Fruit fly (Drosophila melanogaster): ENCODE results near the gene CG1316.

Gene CG1316

DNA sequence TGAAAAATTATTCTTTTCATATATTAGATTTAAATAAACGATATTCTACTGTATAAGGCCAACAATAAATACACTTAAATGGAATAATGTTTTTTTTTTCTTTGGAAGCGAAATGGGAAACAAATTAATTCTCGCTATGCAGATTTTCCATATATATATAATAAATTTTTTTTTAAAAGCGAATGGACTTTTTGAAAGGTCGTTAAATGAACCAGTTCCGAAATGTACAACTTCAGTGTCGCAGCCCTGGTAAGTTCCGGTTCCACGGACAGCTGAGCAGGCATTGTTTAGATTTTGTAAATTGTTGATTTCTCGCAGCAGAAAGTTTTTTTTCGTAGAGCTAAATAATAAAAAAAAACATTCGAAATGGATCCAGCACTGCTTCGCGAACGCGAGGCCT lies 3.1 kb downstream of the CG1316 start, which contains the start of gene TfIIEbeta (continued):
- peak; percentile 23 for TF ChIP-seq ind (GFP tag; optimal IDR thresholded peaks at IDR 0.05)
- no peak for TF ChIP-seq CG6689 (GFP tag; IDR thresholded peaks at IDR 0.05)
- TF ChIP-seq Asciz (GFP tag; optimal IDR thresholded peaks at IDR 0.05), result peak; percentile 28
- TF ChIP-seq CG3995 (GFP tag; optimal IDR thresholded peaks at IDR 0.05), result no peak
- TF ChIP-seq B-H2 (GFP tag; optimal IDR thresholded peaks at IDR 0.05), result peak; percentile 26
- TF ChIP-seq CG2712 (tag; optimal IDR thresholded peaks at IDR 0.05), result peak; percentile 32
- no peak for TF ChIP-seq Elba2 (GFP tag; optimal IDR thresholded peaks at IDR 0.05)
- TF ChIP-seq nmo (GFP tag; optimal IDR thresholded peaks at IDR 0.05), result peak; percentile 41
- peak in 1 of 2 experiments; percentile 55 for TF ChIP-seq bsh (GFP tag; optimal IDR thresholded peaks at IDR 0.05)
- TF ChIP-seq CG14667 (GFP tag; IDR thresholded peaks at IDR 0.05), result no peak
- TF ChIP-seq CG31441 (GFP tag; IDR thresholded peaks at IDR 0.05), result no peak; the same call in 1 of the 2 replicates
- peak; percentile 46 for TF ChIP-seq CG7839 (tag; optimal IDR thresholded peaks at IDR 0.05)
- no peak for TF ChIP-seq lov (optimal IDR thresholded peaks at IDR 0.05)
- no peak for TF ChIP-seq lov (GFP tag; IDR thresholded peaks at IDR 0.05)
- peak; percentile 13 for TF ChIP-seq lilli (GFP tag; optimal IDR thresholded peaks at IDR 0.05)
- no peak for TF ChIP-seq Nf-YA (GFP tag; IDR thresholded peaks at IDR 0.05)
- TF ChIP-seq CG30020 (tag; optimal IDR thresholded peaks at IDR 0.05), result peak; percentile 4
- TF ChIP-seq mam (GFP tag; optimal IDR thresholded peaks at IDR 0.05), result no peak
- TF ChIP-seq prd (optimal IDR thresholded peaks at IDR 0.05), result no peak
- TF ChIP-seq prd (GFP tag; IDR thresholded peaks at IDR 0.05), result peak; percentile 18; the same call in 1 of the 3 replicates
- TF ChIP-seq CG17361 (GFP tag; IDR thresholded peaks at IDR 0.05), result peak; percentile 55; the same call in 2 of the 3 replicates
- peak; percentile 27 for TF ChIP-seq Ssrp (tag; optimal IDR thresholded peaks at IDR 0.05)
- TF ChIP-seq CG10979 (tag; optimal IDR thresholded peaks at IDR 0.05), result peak; percentile 44
- no peak for TF ChIP-seq unc-4 (GFP tag; IDR thresholded peaks at IDR 0.05; ENCODE audit: partially characterized antibody)
- peak; percentile 28; the same call in 1 of the 3 replicates for TF ChIP-seq tgo (GFP tag; IDR thresholded peaks at IDR 0.05)
- TF ChIP-seq CG16815 (GFP tag; optimal IDR thresholded peaks at IDR 0.05), result no peak
- peak; percentile 9 for TF ChIP-seq CG18476 (GFP tag; optimal IDR thresholded peaks at IDR 0.05)
- peak; percentile 25 for TF ChIP-seq Sry-β (GFP tag; optimal IDR thresholded peaks at IDR 0.05)
- peak; percentile 15 for TF ChIP-seq Fer1 (GFP tag; optimal IDR thresholded peaks at IDR 0.05)
- no peak for TF ChIP-seq dmrt99B (tag; optimal IDR thresholded peaks at IDR 0.05)
- TF ChIP-seq wor (GFP tag; IDR thresholded peaks at IDR 0.05), result no peak
- peak; percentile 41 for TF ChIP-seq MESR4 (GFP tag; optimal IDR thresholded peaks at IDR 0.05)
- no peak; the same call in 1 of the 2 replicates for TF ChIP-seq Drgx (GFP tag; IDR thresholded peaks at IDR 0.05)
- TF ChIP-seq row (GFP tag; IDR thresholded peaks at IDR 0.05), result peak; percentile 82
- peak; percentile 49 for TF ChIP-seq CG14710 (tag; optimal IDR thresholded peaks at IDR 0.05)
- no peak for TF ChIP-seq gro (GFP tag; optimal IDR thresholded peaks at IDR 0.05)
- peak; percentile 46; the same call in 1 of the 2 replicates for TF ChIP-seq CG13287 (GFP tag; IDR thresholded peaks at IDR 0.05; ENCODE audit: partially characterized antibody)
- peak; percentile 53 for TF ChIP-seq Meics (GFP tag; optimal IDR thresholded peaks at IDR 0.05)
- TF ChIP-seq CG12659 (GFP tag; optimal IDR thresholded peaks at IDR 0.05), result peak; percentile 40
- no peak for TF ChIP-seq CG8944 (GFP tag; optimal IDR thresholded peaks at IDR 0.05)
- TF ChIP-seq Ptx1 (GFP tag; IDR thresholded peaks at IDR 0.05), result peak; percentile 47
- TF ChIP-seq sob (GFP tag; IDR thresholded peaks at IDR 0.05), result no peak
- TF ChIP-seq Hey (tag; optimal IDR thresholded peaks at IDR 0.05), result no peak
- TF ChIP-seq stwl (tag; optimal IDR thresholded peaks at IDR 0.05), result peak; percentile 59
- TF ChIP-seq z (GFP tag; IDR thresholded peaks at IDR 0.05), result no peak
- TF ChIP-seq peb (GFP tag; IDR thresholded peaks at IDR 0.05), result no peak
- TF ChIP-seq CG17568 (GFP tag; optimal IDR thresholded peaks at IDR 0.05), result no peak
- TF ChIP-seq CG7786 (GFP tag; optimal IDR thresholded peaks at IDR 0.05), result no peak
- no peak for TF ChIP-seq CG8359 (GFP tag; optimal IDR thresholded peaks at IDR 0.05; ENCODE audit: borderline replicate concordance)
- TF ChIP-seq vvl (GFP tag; IDR thresholded peaks at IDR 0.05), result peak; percentile 46
- peak; percentile 42 for TF ChIP-seq CoRest (tag; optimal IDR thresholded peaks at IDR 0.05)
